Worm (Caenorhabditis elegans): ENCODE results near the gene R13D11.10.

R13D11.10 gene

DNA sequence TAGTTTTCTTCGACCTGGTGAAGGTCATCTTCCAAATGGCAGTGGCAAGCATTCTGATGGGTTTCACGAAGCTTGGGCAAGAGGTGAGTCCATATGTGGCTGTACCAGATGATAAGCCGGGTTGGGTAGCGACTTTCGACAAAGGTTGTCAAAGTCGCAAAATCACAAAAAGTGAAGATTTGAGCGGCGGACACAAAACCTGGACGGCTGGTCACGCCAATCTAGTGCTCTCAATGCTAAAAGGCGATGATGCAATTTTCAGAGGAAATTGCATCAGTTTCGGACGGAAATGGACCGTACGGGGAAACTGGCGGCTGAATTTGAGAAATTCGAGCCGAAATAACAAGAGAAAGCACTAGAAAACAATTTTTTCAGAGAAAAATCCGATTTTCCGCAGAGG, 15.8 kb downstream of the R13D11.10 start:
- TF ChIP-seq nhr-237 (tag; optimal IDR thresholded peaks at IDR 0.05): no peak
- no peak for TF ChIP-seq unc-120 (tag; optimal IDR thresholded peaks at IDR 0.05; ENCODE audit: poor library complexity, severe bottlenecking)
- no peak for TF ChIP-seq sem-2 (GFP tag; optimal IDR thresholded peaks at IDR 0.05)
- no peak for TF ChIP-seq unc-39 (tag; optimal IDR thresholded peaks at IDR 0.05)
- no peak for TF ChIP-seq mls-2 (tag; optimal IDR thresholded peaks at IDR 0.05)
- no peak for TF ChIP-seq pha-4 (tag; optimal IDR thresholded peaks at IDR 0.05)
- no peak for TF ChIP-seq ham-2 (GFP tag; optimal IDR thresholded peaks at IDR 0.05)
- TF ChIP-seq nhr-28 (tag; optimal IDR thresholded peaks at IDR 0.05): no peak
- TF ChIP-seq snpc-4 (tag; optimal IDR thresholded peaks at IDR 0.05): no peak
- TF ChIP-seq nhr-76 (tag; optimal IDR thresholded peaks at IDR 0.05): no peak
- TF ChIP-seq drap-1 (GFP tag; optimal IDR thresholded peaks at IDR 0.05): no peak
- TF ChIP-seq nhr-2 (tag; optimal IDR thresholded peaks at IDR 0.05): no peak
- no peak for TF ChIP-seq ztf-11 (tag; optimal IDR thresholded peaks at IDR 0.05)
- TF ChIP-seq ceh-83 (GFP tag; optimal IDR thresholded peaks at IDR 0.05): no peak
- no peak for TF ChIP-seq blmp-1 (tag; optimal IDR thresholded peaks at IDR 0.05)
- no peak for TF ChIP-seq nhr-12 (tag; optimal IDR thresholded peaks at IDR 0.05)

DNA sequence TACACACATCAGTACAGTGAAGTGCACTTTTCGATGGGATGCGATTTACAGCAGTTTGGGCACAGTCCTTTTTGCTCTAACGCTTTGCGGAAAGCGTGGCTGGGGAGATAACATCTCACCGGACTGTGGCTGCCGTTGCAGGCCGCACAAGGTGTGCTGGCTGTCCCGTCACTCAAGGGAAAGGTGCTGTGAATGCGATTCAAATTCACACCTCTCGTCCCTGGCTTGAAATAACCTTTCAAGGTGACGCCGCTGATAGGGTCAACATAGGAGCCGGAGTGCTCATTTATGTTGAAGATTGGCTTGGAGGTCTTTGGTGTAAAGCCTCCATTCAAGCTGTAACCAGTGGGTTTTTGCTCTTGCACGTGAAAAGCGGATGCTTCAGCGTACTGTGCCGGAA, 18.9 kb downstream of the R13D11.10 start:
- TF ChIP-seq elt-3 (tag; optimal IDR thresholded peaks at IDR 0.05) (no peak), pha-4 (tag; optimal IDR thresholded peaks at IDR 0.05) (no peak), elt-1 (tag; optimal IDR thresholded peaks at IDR 0.05; ENCODE audit: borderline replicate concordance, insufficient read depth) (no peak), unc-62 (GFP tag; optimal IDR thresholded peaks at IDR 0.05) (no peak), lsy-2 (tag; optimal IDR thresholded peaks at IDR 0.05) (no peak), drap-1 (GFP tag; optimal IDR thresholded peaks at IDR 0.05) (no peak), nhr-237 (tag; optimal IDR thresholded peaks at IDR 0.05) (no peak), ztf-11 (tag; optimal IDR thresholded peaks at IDR 0.05) (no peak)

DNA sequence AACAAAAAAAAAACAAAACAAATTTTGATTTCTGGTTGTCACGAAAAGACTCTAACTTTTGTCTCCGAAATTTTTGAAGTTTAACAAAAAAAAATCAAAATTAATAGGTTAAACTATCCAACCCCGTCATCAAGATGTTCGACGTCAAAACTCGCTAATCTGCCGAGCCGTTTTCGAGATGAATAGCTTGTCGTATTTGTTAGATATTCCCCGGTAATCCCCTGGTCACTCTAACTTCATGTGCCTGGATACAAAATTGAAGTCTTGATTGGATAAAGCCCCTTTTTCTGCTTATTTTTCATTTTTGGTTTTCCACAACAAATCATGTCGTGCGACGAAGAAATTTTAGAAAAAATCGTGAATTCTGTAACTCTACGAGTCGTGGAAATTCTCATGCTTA, 30.6 kb downstream of the R13D11.10 start, which contains the start of gene srab-16:
TSS of gene srab-16 (plus strand) at position 301 of the 400 bp plus-strand sequence.
- TF ChIP-seq pha-4 (tag; optimal IDR thresholded peaks at IDR 0.05) (no peak), ceh-83 (GFP tag; optimal IDR thresholded peaks at IDR 0.05) (no peak), M03D4.4 (tag; optimal IDR thresholded peaks at IDR 0.05) (no peak), lsy-2 (tag; optimal IDR thresholded peaks at IDR 0.05) (no peak), ham-2 (GFP tag; optimal IDR thresholded peaks at IDR 0.05) (no peak), unc-62 (GFP tag; optimal IDR thresholded peaks at IDR 0.05) (no peak), mls-2 (tag; optimal IDR thresholded peaks at IDR 0.05) (no peak), ztf-11 (tag; optimal IDR thresholded peaks at IDR 0.05) (no peak), drap-1 (GFP tag; optimal IDR thresholded peaks at IDR 0.05) (no peak), tbx-8 (GFP tag; optimal IDR thresholded peaks at IDR 0.05) (no peak), hlh-1 (tag; optimal IDR thresholded peaks at IDR 0.05) (no peak), elt-3 (tag; optimal IDR thresholded peaks at IDR 0.05) (no peak), ces-1 (GFP tag; optimal IDR thresholded peaks at IDR 0.05) (no peak), zip-8 (tag; optimal IDR thresholded peaks at IDR 0.05) (no peak), mep-1 (tag; optimal IDR thresholded peaks at IDR 0.05) (no peak), sptf-1 (tag; optimal IDR thresholded peaks at IDR 0.05) (no peak), nhr-12 (tag; optimal IDR thresholded peaks at IDR 0.05) (no peak), nhr-28 (tag; optimal IDR thresholded peaks at IDR 0.05) (no peak), nhr-237 (tag; optimal IDR thresholded peaks at IDR 0.05) (no peak)

DNA sequence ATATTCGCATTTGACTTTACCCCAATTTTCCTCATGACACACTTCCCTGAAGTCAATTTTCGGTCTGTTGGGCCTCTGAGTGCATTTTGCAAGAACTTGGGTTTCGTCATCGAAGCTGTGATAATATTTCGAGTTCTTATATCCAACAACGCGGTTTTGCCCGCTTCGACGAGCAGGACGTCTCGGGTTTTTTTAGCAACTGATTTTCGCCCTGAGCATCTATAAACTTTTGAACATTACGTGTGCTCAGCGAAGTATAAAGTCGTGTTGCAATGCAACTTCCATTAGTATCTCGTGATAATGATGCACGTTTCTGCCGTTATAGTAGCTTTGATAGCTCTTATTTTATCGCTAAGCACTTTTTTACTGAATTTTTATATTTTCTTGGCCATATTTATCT, 33.0 kb downstream of the R13D11.10 start, which contains the start of gene srbc-60:
TSS of gene srbc-60 (plus strand) at position 301 of the 400 bp plus-strand sequence.
- TF ChIP-seq pha-4 (tag; optimal IDR thresholded peaks at IDR 0.05): no peak
- TF ChIP-seq mls-2 (tag; optimal IDR thresholded peaks at IDR 0.05): no peak
- TF ChIP-seq zip-8 (tag; optimal IDR thresholded peaks at IDR 0.05): no peak
- TF ChIP-seq blmp-1 (tag; optimal IDR thresholded peaks at IDR 0.05): no peak
- no peak for TF ChIP-seq flh-1 (GFP tag; optimal IDR thresholded peaks at IDR 0.05)
- TF ChIP-seq unc-120 (tag; optimal IDR thresholded peaks at IDR 0.05; ENCODE audit: poor library complexity, severe bottlenecking): no peak
- no peak for TF ChIP-seq sptf-1 (tag; optimal IDR thresholded peaks at IDR 0.05)
- no peak for TF ChIP-seq bed-3 (GFP tag; optimal IDR thresholded peaks at IDR 0.05)
- TF ChIP-seq ces-1 (GFP tag; optimal IDR thresholded peaks at IDR 0.05): no peak
- no peak for TF ChIP-seq nhr-237 (tag; optimal IDR thresholded peaks at IDR 0.05)
- no peak for TF ChIP-seq sem-2 (GFP tag; optimal IDR thresholded peaks at IDR 0.05)
- TF ChIP-seq ztf-11 (tag; optimal IDR thresholded peaks at IDR 0.05): no peak
- TF ChIP-seq snpc-4 (tag; optimal IDR thresholded peaks at IDR 0.05): no peak
- no peak for TF ChIP-seq unc-62 (GFP tag; optimal IDR thresholded peaks at IDR 0.05)
- no peak for TF ChIP-seq cnd-1 (tag; optimal IDR thresholded peaks at IDR 0.05)
- TF ChIP-seq elt-1 (tag; optimal IDR thresholded peaks at IDR 0.05; ENCODE audit: borderline replicate concordance, insufficient read depth): no peak
- TF ChIP-seq M03D4.4 (tag; optimal IDR thresholded peaks at IDR 0.05): no peak
- TF ChIP-seq drap-1 (GFP tag; optimal IDR thresholded peaks at IDR 0.05): no peak
- no peak for TF ChIP-seq nhr-2 (tag; optimal IDR thresholded peaks at IDR 0.05)

DNA sequence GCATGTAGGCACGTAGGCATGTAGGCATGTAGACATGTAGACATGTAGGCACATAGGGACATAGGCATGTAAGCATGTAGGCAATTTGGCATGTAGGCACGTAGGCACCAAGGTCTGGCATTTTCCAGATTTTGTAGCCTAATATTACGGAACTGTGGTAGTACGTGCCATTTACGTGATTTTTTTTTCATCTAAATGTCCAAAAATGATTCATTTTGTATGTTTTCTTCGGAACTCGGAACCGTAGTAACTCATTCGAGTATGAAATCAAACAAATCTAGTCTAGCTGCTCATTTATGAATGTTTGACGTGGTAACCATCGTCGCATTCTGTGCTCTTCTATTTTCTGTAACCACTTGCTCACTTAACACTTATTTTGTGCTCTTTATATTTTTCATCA, 34.7 kb downstream of the R13D11.10 start, which contains the start of gene srbc-59:
TSS of gene srbc-59 (plus strand) at position 301 of the 400 bp plus-strand sequence.
- TF ChIP-seq hlh-1 (tag; optimal IDR thresholded peaks at IDR 0.05): no peak
- no peak for TF ChIP-seq ham-2 (GFP tag; optimal IDR thresholded peaks at IDR 0.05)
- no peak for TF ChIP-seq sptf-1 (tag; optimal IDR thresholded peaks at IDR 0.05)
- no peak for TF ChIP-seq nhr-28 (tag; optimal IDR thresholded peaks at IDR 0.05)
- no peak for TF ChIP-seq elt-1 (tag; optimal IDR thresholded peaks at IDR 0.05; ENCODE audit: borderline replicate concordance, insufficient read depth)
- TF ChIP-seq sem-2 (GFP tag; optimal IDR thresholded peaks at IDR 0.05): no peak

All from whole organism, mixed stage, embryonic.